Fruit fly (Drosophila melanogaster): Measurements from ENCODE around the gene CG6276.

CG6276 gene

dm6 chr3R:15319912-15320746 lies at the start of gene CG6276, which contains the start of gene CG44040 (continued):
- TF ChIP-seq CG2199 (GFP tag; IDR thresholded peaks at IDR 0.05): no peak
- peak; percentile 6 for TF ChIP-seq CG8089 (GFP tag; optimal IDR thresholded peaks at IDR 0.05)
- TF ChIP-seq Vsx1 (GFP tag; optimal IDR thresholded peaks at IDR 0.05): no peak
- TF ChIP-seq HmgZ (tag; optimal IDR thresholded peaks at IDR 0.05): peak; percentile 23
- no peak for TF ChIP-seq CG15479 (GFP tag; optimal IDR thresholded peaks at IDR 0.05)
- no peak for TF ChIP-seq TFAM (GFP tag; optimal IDR thresholded peaks at IDR 0.05)
- peak; percentile 54 for TF ChIP-seq CG7839 (tag; optimal IDR thresholded peaks at IDR 0.05)
- no peak for TF ChIP-seq hbn (GFP tag; IDR thresholded peaks at IDR 0.05; ENCODE audit: partially characterized antibody)
- no peak for TF ChIP-seq kay (GFP tag; optimal IDR thresholded peaks at IDR 0.05)
- no peak for TF ChIP-seq CG18764 (GFP tag; optimal IDR thresholded peaks at IDR 0.05)
- peak; percentile 32 for TF ChIP-seq Antp (GFP tag; optimal IDR thresholded peaks at IDR 0.05)
- no peak for TF ChIP-seq sima (GFP tag; optimal IDR thresholded peaks at IDR 0.05)
- TF ChIP-seq Lim3 (GFP tag; IDR thresholded peaks at IDR 0.05): no peak
- TF ChIP-seq Gsc (GFP tag; IDR thresholded peaks at IDR 0.05): no peak
- TF ChIP-seq aop (GFP tag; IDR thresholded peaks at IDR 0.05): peak; percentile 23; the same call in 1 of the 2 replicates
- no peak for TF ChIP-seq fu2 (GFP tag; optimal IDR thresholded peaks at IDR 0.05)
- TF ChIP-seq CoRest (tag; optimal IDR thresholded peaks at IDR 0.05): peak; percentile 51
- TF ChIP-seq CG31388 (GFP tag; optimal IDR thresholded peaks at IDR 0.05): no peak
- TF ChIP-seq mld (GFP tag; IDR thresholded peaks at IDR 0.05; ENCODE audit: partially characterized antibody): no peak
- no peak for TF ChIP-seq mirr (GFP tag; optimal IDR thresholded peaks at IDR 0.05)
- no peak for TF ChIP-seq corto (GFP tag; optimal IDR thresholded peaks at IDR 0.05)
- TF ChIP-seq CG10209 (GFP tag; optimal IDR thresholded peaks at IDR 0.05): peak; percentile 43
- no peak for TF ChIP-seq CG12942 (GFP tag; optimal IDR thresholded peaks at IDR 0.05)
- TF ChIP-seq Dp (GFP tag; optimal IDR thresholded peaks at IDR 0.05): peak; percentile 21
- TF ChIP-seq lab (GFP tag; optimal IDR thresholded peaks at IDR 0.05): peak; percentile 76
- TF ChIP-seq otp (GFP tag; IDR thresholded peaks at IDR 0.05): 0 out of 3 replicates have a peak, but pooled peaks have one; percentile 23
- peak; percentile 94 for TF ChIP-seq Med (GFP tag)
- peak; percentile 13 for TF ChIP-seq CG12104 (GFP tag; optimal IDR thresholded peaks at IDR 0.05)
- TF ChIP-seq CG6254 (GFP tag; optimal IDR thresholded peaks at IDR 0.05): no peak
- no peak for TF ChIP-seq HmgD (GFP tag; optimal IDR thresholded peaks at IDR 0.05)
- no peak for TF ChIP-seq sr (GFP tag; IDR thresholded peaks at IDR 0.05)
- peak; percentile 16 for TF ChIP-seq en (GFP tag; optimal IDR thresholded peaks at IDR 0.05)
- TF ChIP-seq CG10267 (tag; optimal IDR thresholded peaks at IDR 0.05): peak; percentile 13
- peak; percentile 30 for TF ChIP-seq CHES-1-like (GFP tag; optimal IDR thresholded peaks at IDR 0.05)
- TF ChIP-seq cas (GFP tag; IDR thresholded peaks at IDR 0.05): no peak
- peak; percentile 14 for TF ChIP-seq CG30020 (tag; optimal IDR thresholded peaks at IDR 0.05)
- peak; percentile 48 for TF ChIP-seq bcd (GFP tag; optimal IDR thresholded peaks at IDR 0.05)
- no peak for TF ChIP-seq jumu (GFP tag; optimal IDR thresholded peaks at IDR 0.05)
- TF ChIP-seq CG1647 (GFP tag; optimal IDR thresholded peaks at IDR 0.05): no peak
- peak; percentile 2 for TF ChIP-seq gsb-n (tag; optimal IDR thresholded peaks at IDR 0.05)
- TF ChIP-seq CG9727 (GFP tag; optimal IDR thresholded peaks at IDR 0.05): peak; percentile 51
- no peak for TF ChIP-seq CG11085 (GFP tag; IDR thresholded peaks at IDR 0.05)
- no peak for TF ChIP-seq dan (GFP tag; IDR thresholded peaks at IDR 0.05)
- TF ChIP-seq ash1 (GFP tag; optimal IDR thresholded peaks at IDR 0.05): no peak
- peak; percentile 75 for TF ChIP-seq CG18599 (GFP tag; optimal IDR thresholded peaks at IDR 0.05)
- TF ChIP-seq Oaz (GFP tag; IDR thresholded peaks at IDR 0.05): no peak
- TF ChIP-seq dysf (GFP tag; IDR thresholded peaks at IDR 0.05): peak; percentile 45; the same call in 1 of the 3 replicates
- peak; percentile 22 for TF ChIP-seq crc (GFP tag; optimal IDR thresholded peaks at IDR 0.05)
- TF ChIP-seq org-1 (GFP tag; optimal IDR thresholded peaks at IDR 0.05): peak; percentile 13
- no peak for TF ChIP-seq wor (GFP tag; IDR thresholded peaks at IDR 0.05)

Measured in whole organism, embryonic.